Worm (Caenorhabditis elegans) whole organism, late embryonic: Measurements from ENCODE around the gene skr-14.

Source experiments
- ama-1 ChIP-seq: fragments of 150-350 bp; optimal IDR thresholded peaks from 2 replicates; lab custom pipeline; 2014
- ceh-48 ChIP-seq: sonication (generic microtip); optimal IDR thresholded peaks from 2 replicates; lab custom pipeline; 2016; ENCODE audit warnings: missing genetic modification characterization, inconsistent platforms, missing compliant biosample characterization
- dve-1 ChIP-seq: sonication (generic microtip); optimal IDR thresholded peaks from 2 replicates; lab custom pipeline; 2017; ENCODE audit warnings: antibody characterized with exemption, mild to moderate bottlenecking, missing genetic modification characterization, missing compliant biosample characterization
- hlh-15 ChIP-seq: sonication (generic microtip); optimal IDR thresholded peaks from 2 replicates; lab custom pipeline; 2016; ENCODE audit warnings: missing genetic modification characterization, missing compliant biosample characterization
- pqm-1 ChIP-seq: sonication (generic microtip); optimal IDR thresholded peaks from 2 replicates; lab custom pipeline; 2016; ENCODE audit warnings: missing genetic modification characterization, missing compliant biosample characterization
- unc-86 ChIP-seq: sonication (generic microtip); optimal IDR thresholded peaks from 2 replicates; lab custom pipeline; 2016; ENCODE audit warnings: missing genetic modification characterization, missing compliant biosample characterization

DNA sequence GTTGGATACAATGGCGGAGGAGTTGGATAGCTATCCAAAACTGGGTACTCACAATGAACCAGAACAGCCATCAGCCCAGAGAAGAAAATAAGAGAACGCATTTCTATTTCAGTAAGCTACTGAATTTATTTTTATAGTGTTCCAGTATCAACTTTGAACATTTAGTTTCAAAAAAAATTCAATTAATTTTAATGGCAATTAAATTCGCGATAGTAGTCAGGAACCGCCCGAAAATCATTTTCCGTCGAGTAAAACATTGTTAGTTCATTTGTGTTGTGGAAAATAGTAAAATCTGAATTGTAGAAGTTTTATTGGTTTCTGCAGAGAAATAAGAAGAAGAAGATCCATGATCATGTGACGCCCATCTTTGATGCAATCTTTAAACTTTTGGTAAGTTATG is 3.3 kb downstream of the skr-14 start, which contains the start of gene Y47D7A.6:
- TF ChIP-seq pqm-1 (tag; lab: Kevin White, UChicago) (no peak), dve-1 (tag; lab: Kevin White, UChicago) (no peak), ceh-48 (tag; lab: Kevin White, UChicago) (no peak), unc-86 (tag; lab: Kevin White, UChicago) (no peak), ama-1 (lab: Kevin White, UChicago) (no peak), hlh-15 (no peak)
